Fruit fly (Drosophila melanogaster) whole organism, wandering third instar larva: ENCODE results near the gene Hap40.

Experiments used
- Dfd ChIP-seq: fragments of >200 bp; optimal IDR thresholded peaks from 2 replicates; lab custom pipeline; 2017; ENCODE audit warnings: missing biosample characterization, missing genetic modification characterization
- Dif ChIP-seq: fragments of 200-275, 200-300 bp; sonication (Bioruptor generic); optimal IDR thresholded peaks from 2 replicates; lab custom pipeline; 2018; ENCODE audit warnings: missing biosample characterization, missing genetic modification characterization; ENCODE audit not compliant: partially characterized antibody
- dsf ChIP-seq: sonication (Bioruptor generic); optimal IDR thresholded peaks from 2 replicates; lab custom pipeline; 2016; ENCODE audit warnings: missing biosample characterization, missing genetic modification characterization, borderline replicate concordance

dm6 chrX:15688757-15689156, 15.2 kb upstream of the Hap40 start, which contains the start of gene CG15599:
- no peak for TF ChIP-seq Dfd (GFP tag; lab: Kevin White, UChicago)
- no peak for TF ChIP-seq Dif (GFP tag; lab: Kevin White, UChicago)
- TF ChIP-seq dsf (GFP tag; lab: Kevin White, UChicago), result no peak
